Worm (Caenorhabditis elegans) whole organism, L2 larva: ENCODE data around the gene K07C11.7.

Experiments
- ZK546.5 ChIP-seq: sonication (generic microtip); optimal IDR thresholded peaks from 2 replicates; lab custom pipeline; 2017; ENCODE audit warnings: missing biosample characterization, missing genetic modification characterization
- ama-1 ChIP-seq: fragments of 150-350 bp; optimal IDR thresholded peaks from 2 replicates; lab custom pipeline; 2018; ENCODE audit warnings: inconsistent platforms
- ceh-16 ChIP-seq: fragments of 150-350 bp; optimal IDR thresholded peaks from 2 replicates; lab custom pipeline; 2014; ENCODE audit warnings: missing biosample characterization, missing genetic modification characterization
- elt-1 ChIP-seq: fragments of 150-350 bp; optimal IDR thresholded peaks from 2 replicates; lab custom pipeline; 2014; ENCODE audit warnings: missing biosample characterization, missing genetic modification characterization
- lin-11 ChIP-seq: fragments of 150-350 bp; sonication (generic microtip); optimal IDR thresholded peaks from 2 replicates; lab custom pipeline; 2014; ENCODE audit warnings: missing biosample characterization, missing genetic modification characterization, inconsistent platforms, mixed read lengths
- lin-13 ChIP-seq: fragments of 150-350 bp; optimal IDR thresholded peaks from 2 replicates; lab custom pipeline; 2014; ENCODE audit warnings: missing biosample characterization, missing genetic modification reagents, missing genetic modification characterization
- lin-39 ChIP-seq: fragments of 150-350 bp; optimal IDR thresholded peaks from 2 replicates; lab custom pipeline; 2014; ENCODE audit warnings: missing biosample characterization, missing genetic modification reagents, missing genetic modification characterization
- nhr-12 ChIP-seq: fragments of 150-350 bp; optimal IDR thresholded peaks from 2 replicates; lab custom pipeline; 2014; ENCODE audit warnings: missing biosample characterization, missing genetic modification characterization
- nhr-25 ChIP-seq: fragments of 150-350 bp; sonication (generic microtip); optimal IDR thresholded peaks from 3 replicates; lab custom pipeline; 2014; ENCODE audit warnings: missing biosample characterization, missing genetic modification characterization
- unc-39 ChIP-seq: fragments of 150-350 bp; optimal IDR thresholded peaks from 2 replicates; lab custom pipeline; 2014; ENCODE audit warnings: missing biosample characterization, missing genetic modification characterization
- unc-62 ChIP-seq: fragments of 150-350 bp; optimal IDR thresholded peaks from 2 replicates; lab custom pipeline; 2014; ENCODE audit warnings: missing biosample characterization, missing genetic modification reagents, missing genetic modification characterization
- zag-1 ChIP-seq: fragments of 150-350 bp; optimal IDR thresholded peaks from 2 replicates; lab custom pipeline; 2014; ENCODE audit warnings: missing biosample characterization, missing genetic modification characterization
- ztf-11 ChIP-seq: sonication (generic microtip); optimal IDR thresholded peaks from 2 replicates; lab custom pipeline; 2017; ENCODE audit warnings: missing biosample characterization, missing genetic modification characterization

ce11 chrV:8203085-8203643 lies 10.6 kb downstream of the K07C11.7 start, which contains the start of gene cest-17:
- TF ChIP-seq unc-62 (GFP tag; lab: Kevin White, UChicago) = no peak
- no peak for TF ChIP-seq unc-39
- TF ChIP-seq nhr-12 (tag; lab: Kevin White, UChicago) = no peak
- TF ChIP-seq ZK546.5 = no peak
- TF ChIP-seq ztf-11 (tag; lab: Kevin White, UChicago) = no peak
- no peak for TF ChIP-seq lin-13 (GFP tag; lab: Kevin White, UChicago)
- TF ChIP-seq nhr-25 (tag; lab: Kevin White, UChicago) = no peak
- no peak for TF ChIP-seq zag-1 (tag; lab: Kevin White, UChicago)
- no peak for TF ChIP-seq lin-11 (tag; lab: Kevin White, UChicago)
- no peak for TF ChIP-seq lin-39 (tag; lab: Kevin White, UChicago)
- no peak for TF ChIP-seq ama-1 (lab: Kevin White, UChicago)
- no peak for TF ChIP-seq ceh-16
- no peak for TF ChIP-seq elt-1 (tag; lab: Kevin White, UChicago)
